Fruit fly (Drosophila melanogaster): Measurements from ENCODE around the gene Vml.

Gene Vml

DNA sequence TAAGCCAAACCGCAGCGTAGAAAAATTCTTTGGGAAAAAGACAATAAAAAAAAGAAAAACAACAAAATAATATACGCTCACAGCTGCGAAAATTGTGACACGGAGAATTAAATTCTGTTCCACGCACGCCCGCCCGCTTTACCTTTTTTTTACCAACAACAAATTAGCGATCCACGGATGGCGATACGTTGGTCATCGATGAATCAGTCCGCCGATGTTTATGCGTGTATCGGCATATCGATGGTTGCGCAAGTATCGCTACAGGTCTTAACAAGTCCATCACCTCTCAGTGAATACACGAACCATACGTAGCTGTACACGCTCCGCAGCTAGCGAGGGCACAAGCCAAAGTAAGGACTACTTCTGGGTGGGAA, 5.1 kb upstream of the Vml start, which contains the start of gene CG2924 (continued):
- TF ChIP-seq sens (GFP tag), result peak; percentile 84
- TF ChIP-seq Hmx (GFP tag; optimal IDR thresholded peaks at IDR 0.05), result no peak
- TF ChIP-seq gem (tag; optimal IDR thresholded peaks at IDR 0.05), result peak; percentile 3
- TF ChIP-seq ab (GFP tag; optimal IDR thresholded peaks at IDR 0.05), result peak; percentile 56
- peak; percentile 73 for TF ChIP-seq CG12155 (GFP tag; optimal IDR thresholded peaks at IDR 0.05)
- TF ChIP-seq HmgZ (tag; optimal IDR thresholded peaks at IDR 0.05), result peak; percentile 93
- no peak for TF ChIP-seq prd (optimal IDR thresholded peaks at IDR 0.05)
- TF ChIP-seq prd (GFP tag; IDR thresholded peaks at IDR 0.05), result peak; percentile 65
- TF ChIP-seq Usf (GFP tag; optimal IDR thresholded peaks at IDR 0.05), result no peak
- TF ChIP-seq CG1832 (GFP tag; optimal IDR thresholded peaks at IDR 0.05), result no peak
- no peak for TF ChIP-seq unpg (GFP tag; optimal IDR thresholded peaks at IDR 0.05)
- TF ChIP-seq emc (GFP tag; optimal IDR thresholded peaks at IDR 0.05), result peak; percentile 67
- peak; percentile 59 for TF ChIP-seq pb (GFP tag; optimal IDR thresholded peaks at IDR 0.05)
- 0 out of 2 replicates have a peak, but pooled peaks have one; percentile 24 for TF ChIP-seq CG32772 (GFP tag; IDR thresholded peaks at IDR 0.05)
- peak; percentile 99 for TF ChIP-seq Scr (GFP tag; IDR thresholded peaks at IDR 0.05; ENCODE audit: partially characterized antibody)
- peak; percentile 99 for TF ChIP-seq tna (GFP tag; IDR thresholded peaks at IDR 0.05; ENCODE audit: partially characterized antibody)
- peak; percentile 62; the same call in 1 of the 2 replicates for TF ChIP-seq wdn (GFP tag; IDR thresholded peaks at IDR 0.05)
- TF ChIP-seq lola (GFP tag; optimal IDR thresholded peaks at IDR 0.05), result no peak
- TF ChIP-seq slbo (GFP tag; IDR thresholded peaks at IDR 0.05), result peak; percentile 89
- TF ChIP-seq toy (GFP tag; IDR thresholded peaks at IDR 0.05), result no peak
- TF ChIP-seq CG17359 (tag; optimal IDR thresholded peaks at IDR 0.05), result no peak
- no peak for TF ChIP-seq CG31441 (GFP tag; IDR thresholded peaks at IDR 0.05)
- TF ChIP-seq CG42726 (GFP tag; IDR thresholded peaks at IDR 0.05; ENCODE audit: partially characterized antibody), result peak; percentile 100
- no peak for TF ChIP-seq CG6654 (GFP tag; optimal IDR thresholded peaks at IDR 0.05)
- TF ChIP-seq Ravus (GFP tag; IDR thresholded peaks at IDR 0.05), result no peak
- TF ChIP-seq CG17385 (GFP tag; optimal IDR thresholded peaks at IDR 0.05), result no peak
- no peak for TF ChIP-seq nau (GFP tag; optimal IDR thresholded peaks at IDR 0.05)
- peak; percentile 62 for TF ChIP-seq Adf1 (GFP tag; IDR thresholded peaks at IDR 0.05)
- no peak for TF ChIP-seq CG17568 (GFP tag; optimal IDR thresholded peaks at IDR 0.05)
- no peak for TF ChIP-seq Oaz (GFP tag; IDR thresholded peaks at IDR 0.05)
- peak; percentile 100 for TF ChIP-seq bbx (GFP tag; IDR thresholded peaks at IDR 0.05; ENCODE audit: partially characterized antibody)
- TF ChIP-seq CG15479 (GFP tag; optimal IDR thresholded peaks at IDR 0.05), result peak; percentile 88
- TF ChIP-seq bcd (GFP tag; optimal IDR thresholded peaks at IDR 0.05), result peak; percentile 43
- no peak for TF ChIP-seq Abd-B (GFP tag; optimal IDR thresholded peaks at IDR 0.05)
- no peak for TF ChIP-seq CG6254 (GFP tag; optimal IDR thresholded peaks at IDR 0.05)
- no peak for TF ChIP-seq CG18262 (tag; optimal IDR thresholded peaks at IDR 0.05)
- peak; percentile 13 for TF ChIP-seq CG4854 (GFP tag; optimal IDR thresholded peaks at IDR 0.05)
- peak; percentile 98 for TF ChIP-seq Doc3 (GFP tag; IDR thresholded peaks at IDR 0.05; ENCODE audit: partially characterized antibody)
- peak in 1 of 2 experiments; percentile 32 for TF ChIP-seq crp (GFP tag; optimal IDR thresholded peaks at IDR 0.05)
- TF ChIP-seq zen (tag; optimal IDR thresholded peaks at IDR 0.05), result no peak
- TF ChIP-seq CG8281 (tag; optimal IDR thresholded peaks at IDR 0.05), result no peak
- TF ChIP-seq CG10959 (GFP tag; IDR thresholded peaks at IDR 0.05), result peak; percentile 29; the same call in 1 of the 2 replicates
- peak; percentile 100 for TF ChIP-seq amos (GFP tag; IDR thresholded peaks at IDR 0.05; ENCODE audit: partially characterized antibody)
- TF ChIP-seq Six4 (GFP tag; optimal IDR thresholded peaks at IDR 0.05), result peak; percentile 19
- peak; percentile 58 for TF ChIP-seq CG17829 (tag; optimal IDR thresholded peaks at IDR 0.05)
- TF ChIP-seq CG17328 (GFP tag; IDR thresholded peaks at IDR 0.05), result peak; percentile 25; the same call in 1 of the 2 replicates
- peak; percentile 18 for TF ChIP-seq CG10543 (GFP tag; optimal IDR thresholded peaks at IDR 0.05)
- no peak for TF ChIP-seq CG13123 (GFP tag; optimal IDR thresholded peaks at IDR 0.05)
- no peak for TF ChIP-seq z (GFP tag; IDR thresholded peaks at IDR 0.05)
- no peak for TF ChIP-seq BtbVII (GFP tag; optimal IDR thresholded peaks at IDR 0.05)

Measured in whole organism, embryonic.